Worm (Caenorhabditis elegans) whole organism, L2 larva: Measurements from ENCODE around the gene F44D12.16.
A peak's percentile ranks its signal among the peaks of the same experiment; 100 is the strongest.

ENCODE experiments used
- C34F6.9 ChIP-seq: fragments of 150-350 bp; optimal IDR thresholded peaks from 2 replicates; lab custom pipeline; 2014; ENCODE audit warnings: missing biosample characterization, missing genetic modification characterization
- R02D3.7 ChIP-seq: fragments of 150-350 bp; optimal IDR thresholded peaks from 2 replicates; lab custom pipeline; 2014; ENCODE audit warnings: missing biosample characterization, missing genetic modification characterization
- Y55F3AM.14 ChIP-seq: fragments of 200-800 bp; sonication (Bioruptor generic); optimal IDR thresholded peaks from 2 replicates; lab custom pipeline; 2018; ENCODE audit warnings: mild to moderate bottlenecking, missing genetic modification characterization, missing compliant biosample characterization
- ZK546.5 ChIP-seq: sonication (generic microtip); optimal IDR thresholded peaks from 2 replicates; lab custom pipeline; 2017; ENCODE audit warnings: missing biosample characterization, missing genetic modification characterization
- alr-1 ChIP-seq: fragments of 150-350 bp; optimal IDR thresholded peaks from 2 replicates; lab custom pipeline; 2014; ENCODE audit warnings: missing biosample characterization, missing genetic modification characterization
- aly-2 ChIP-seq: fragments of 150-350 bp; optimal IDR thresholded peaks from 2 replicates; lab custom pipeline; 2014; ENCODE audit warnings: missing biosample characterization, missing genetic modification characterization
- ama-1 ChIP-seq: fragments of 150-350 bp; optimal IDR thresholded peaks from 2 replicates; lab custom pipeline; 2018; ENCODE audit warnings: inconsistent platforms
- ceh-16 ChIP-seq: fragments of 150-350 bp; optimal IDR thresholded peaks from 2 replicates; lab custom pipeline; 2014; ENCODE audit warnings: missing biosample characterization, missing genetic modification characterization
- ceh-82 ChIP-seq: fragments of 150-350 bp; optimal IDR thresholded peaks from 2 replicates; lab custom pipeline; 2014; ENCODE audit warnings: missing biosample characterization, missing genetic modification characterization
- crh-2 ChIP-seq: sonication (generic microtip); optimal IDR thresholded peaks from 2 replicates; lab custom pipeline; 2017; ENCODE audit warnings: missing biosample characterization, missing genetic modification characterization
- egl-27 ChIP-seq: sonication (generic microtip); optimal IDR thresholded peaks from 3 replicates; lab custom pipeline; 2017; ENCODE audit warnings: missing biosample characterization, missing genetic modification reagents, missing genetic modification characterization
- elt-1 ChIP-seq: fragments of 150-350 bp; optimal IDR thresholded peaks from 2 replicates; lab custom pipeline; 2014; ENCODE audit warnings: missing biosample characterization, missing genetic modification characterization
- elt-3 ChIP-seq: sonication (generic microtip); optimal IDR thresholded peaks from 2 replicates; lab custom pipeline; 2017; ENCODE audit warnings: missing biosample characterization, missing genetic modification characterization
- fos-1 ChIP-seq: fragments of 150-350 bp; optimal IDR thresholded peaks from 2 replicates; lab custom pipeline; 2014; ENCODE audit warnings: missing biosample characterization, missing genetic modification characterization
- gmeb-1 ChIP-seq: fragments of 150-350 bp; optimal IDR thresholded peaks from 2 replicates; lab custom pipeline; 2014; ENCODE audit warnings: missing biosample characterization, missing genetic modification characterization
- lin-11 ChIP-seq: fragments of 150-350 bp; sonication (generic microtip); optimal IDR thresholded peaks from 2 replicates; lab custom pipeline; 2014; ENCODE audit warnings: missing biosample characterization, missing genetic modification characterization, inconsistent platforms, mixed read lengths
- lin-39 ChIP-seq: fragments of 150-350 bp; optimal IDR thresholded peaks from 2 replicates; lab custom pipeline; 2014; ENCODE audit warnings: missing biosample characterization, missing genetic modification reagents, missing genetic modification characterization
- lsy-2 ChIP-seq, 2 experiments: fragments of 150-350 bp in 1 of 2; sonication (generic microtip) in 1 of 2; optimal IDR thresholded peaks; 2 replicates each; lab custom pipeline; 2014 to 2017; ENCODE audit warnings: missing biosample characterization in 2 of 2, missing genetic modification characterization in 2 of 2
- mab-5 ChIP-seq: fragments of 150-350 bp; optimal IDR thresholded peaks from 2 replicates; lab custom pipeline; 2014; ENCODE audit warnings: missing biosample characterization, missing genetic modification characterization
- mbf-1 ChIP-seq: sonication (generic microtip); optimal IDR thresholded peaks from 2 replicates; lab custom pipeline; 2017; ENCODE audit warnings: missing biosample characterization, missing genetic modification characterization
- mdl-1 ChIP-seq, 2 experiments: fragments of 150-350 bp in 1 of 2; sonication (generic microtip) in 1 of 2; optimal IDR thresholded peaks; 2 replicates each; lab custom pipeline; 2017; ENCODE audit warnings: missing biosample characterization in 2 of 2, missing genetic modification characterization in 2 of 2
- nhr-11 ChIP-seq: fragments of 150-350 bp; optimal IDR thresholded peaks from 2 replicates; lab custom pipeline; 2014; ENCODE audit warnings: missing biosample characterization, missing genetic modification characterization
- nhr-12 ChIP-seq: fragments of 150-350 bp; optimal IDR thresholded peaks from 2 replicates; lab custom pipeline; 2014; ENCODE audit warnings: missing biosample characterization, missing genetic modification characterization
- nhr-23 ChIP-seq: fragments of 150-350 bp; optimal IDR thresholded peaks from 2 replicates; lab custom pipeline; 2014; ENCODE audit warnings: missing biosample characterization, missing genetic modification reagents, missing genetic modification characterization
- nhr-237 ChIP-seq: fragments of 150-350 bp; optimal IDR thresholded peaks from 2 replicates; lab custom pipeline; 2014; ENCODE audit warnings: missing biosample characterization, missing genetic modification characterization
- nhr-25 ChIP-seq: fragments of 150-350 bp; sonication (generic microtip); optimal IDR thresholded peaks from 3 replicates; lab custom pipeline; 2014; ENCODE audit warnings: missing biosample characterization, missing genetic modification characterization
- nhr-6 ChIP-seq: fragments of 150-350 bp; optimal IDR thresholded peaks from 2 replicates; lab custom pipeline; 2014; ENCODE audit warnings: missing biosample characterization, missing genetic modification characterization
- nhr-77 ChIP-seq: fragments of 150-350 bp; optimal IDR thresholded peaks from 2 replicates; lab custom pipeline; 2014; ENCODE audit warnings: missing biosample characterization, missing genetic modification characterization
- peb-1 ChIP-seq: fragments of 150-350 bp; optimal IDR thresholded peaks from 2 replicates; lab custom pipeline; 2014; ENCODE audit warnings: missing biosample characterization, missing genetic modification characterization
- sem-4 ChIP-seq: fragments of 150-350 bp; optimal IDR thresholded peaks from 2 replicates; lab custom pipeline; 2014; ENCODE audit warnings: missing biosample characterization, missing genetic modification reagents, missing genetic modification characterization
- skn-1 ChIP-seq: sonication (generic microtip); optimal IDR thresholded peaks from 2 replicates; lab custom pipeline; 2017; ENCODE audit warnings: missing biosample characterization, missing genetic modification characterization
- sma-3 ChIP-seq: sonication (generic microtip); optimal IDR thresholded peaks from 2 replicates; lab custom pipeline; 2016; ENCODE audit warnings: missing genetic modification reagents, missing genetic modification characterization, missing compliant biosample characterization
- snpc-4 ChIP-seq: fragments of 150-350 bp; optimal IDR thresholded peaks from 2 replicates; lab custom pipeline; 2014; ENCODE audit warnings: missing biosample characterization, missing genetic modification characterization
- unc-55 ChIP-seq: fragments of 150-350 bp; sonication (generic microtip); optimal IDR thresholded peaks from 3 replicates; lab custom pipeline; 2014; ENCODE audit warnings: missing biosample characterization, missing genetic modification reagents, missing genetic modification characterization
- unc-62 ChIP-seq: fragments of 150-350 bp; optimal IDR thresholded peaks from 2 replicates; lab custom pipeline; 2014; ENCODE audit warnings: missing biosample characterization, missing genetic modification reagents, missing genetic modification characterization
- zag-1 ChIP-seq: fragments of 150-350 bp; optimal IDR thresholded peaks from 2 replicates; lab custom pipeline; 2014; ENCODE audit warnings: missing biosample characterization, missing genetic modification characterization
- ztf-1 ChIP-seq: fragments of 200-800 bp; sonication (Bioruptor generic); conservative IDR thresholded peaks from 2 replicates; pipeline ENCODE4 v1.3.6; 2022; ENCODE audit warnings: missing genetic modification characterization, missing compliant biosample characterization
- ztf-11 ChIP-seq: sonication (generic microtip); optimal IDR thresholded peaks from 2 replicates; lab custom pipeline; 2017; ENCODE audit warnings: missing biosample characterization, missing genetic modification characterization

F44D12.16 gene

DNA sequence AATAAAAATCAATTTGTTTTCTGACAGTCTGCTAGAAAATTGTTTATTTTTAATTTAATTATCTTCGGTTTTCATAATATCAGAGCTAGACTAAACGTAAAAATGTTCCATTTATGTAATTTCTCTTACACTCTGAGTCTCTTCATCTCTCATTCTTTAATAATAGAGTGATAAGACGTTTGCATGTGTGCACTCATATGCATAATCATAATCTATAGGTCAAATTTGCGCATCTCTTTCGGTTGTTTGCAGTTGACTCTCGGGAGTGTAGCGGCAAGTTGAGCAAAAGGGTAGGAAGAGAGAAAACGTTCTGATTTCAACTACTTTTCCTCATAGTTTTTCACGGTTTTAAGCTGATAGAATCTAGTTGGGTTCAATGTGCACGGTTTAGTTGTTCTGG lies 37.6 kb downstream of the F44D12.16 start:
- TF ChIP-seq fos-1 (tag; lab: Kevin White, UChicago) (peak; percentile 61), mdl-1 (tag; optimal IDR thresholded peaks at IDR 0.05; lab: Kevin White, UChicago) (no peak)

DNA sequence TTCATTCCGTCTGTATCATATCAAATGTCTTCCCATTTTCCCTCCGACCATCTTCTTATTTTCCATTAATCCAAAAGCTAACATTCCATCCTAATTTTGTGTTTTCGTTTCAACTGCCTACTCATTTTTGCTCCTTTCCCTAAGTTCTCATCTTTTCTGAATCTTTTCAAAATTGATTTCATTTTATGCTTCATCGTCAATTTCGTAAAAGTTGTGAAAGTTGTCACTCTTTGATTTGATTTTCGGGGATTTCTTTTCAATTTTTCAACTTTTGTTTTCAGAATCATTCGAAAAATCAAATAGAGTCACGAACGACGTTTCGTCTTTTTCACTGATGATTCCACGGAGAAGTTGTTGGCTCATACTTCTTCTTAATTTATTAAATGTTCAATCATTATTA lies 38.7 kb downstream of the F44D12.16 start, which contains the start of gene cwn-2:
Gene cwn-2, plus strand, starts transcription at position 276 of the 400 bp plus-strand sequence.
- TF ChIP-seq sem-4 (tag; lab: Kevin White, UChicago) = no peak
- no peak for TF ChIP-seq ztf-1 (GFP tag; lab: Robert Waterston, UW)
- TF ChIP-seq mdl-1 (tag; optimal IDR thresholded peaks at IDR 0.05; lab: Kevin White, UChicago) = no peak
- no peak for TF ChIP-seq ceh-82 (tag; lab: Kevin White, UChicago)
- TF ChIP-seq nhr-12 = no peak
- TF ChIP-seq zag-1 (tag; lab: Kevin White, UChicago) = no peak
- TF ChIP-seq nhr-77 (tag; lab: Kevin White, UChicago) = no peak
- TF ChIP-seq unc-62 (GFP tag; lab: Kevin White, UChicago) = no peak
- TF ChIP-seq ztf-11 (tag; lab: Kevin White, UChicago) = no peak
- TF ChIP-seq nhr-237 (tag; lab: Kevin White, UChicago) = no peak
- no peak for TF ChIP-seq sma-3
- TF ChIP-seq unc-55 (GFP tag; lab: Kevin White, UChicago) = no peak
- no peak for TF ChIP-seq crh-2 (tag; lab: Kevin White, UChicago)
- no peak for TF ChIP-seq R02D3.7 (tag; lab: Kevin White, UChicago)
- no peak for TF ChIP-seq C34F6.9 (tag; lab: Kevin White, UChicago)
- no peak for TF ChIP-seq egl-27 (tag; lab: Kevin White, UChicago)
- TF ChIP-seq lin-11 = no peak
- no peak for TF ChIP-seq mbf-1 (tag; lab: Kevin White, UChicago)
- TF ChIP-seq gmeb-1 (tag; lab: Kevin White, UChicago) = no peak
- no peak for TF ChIP-seq mab-5
- TF ChIP-seq, all 48 proteins: peak for 0

DNA sequence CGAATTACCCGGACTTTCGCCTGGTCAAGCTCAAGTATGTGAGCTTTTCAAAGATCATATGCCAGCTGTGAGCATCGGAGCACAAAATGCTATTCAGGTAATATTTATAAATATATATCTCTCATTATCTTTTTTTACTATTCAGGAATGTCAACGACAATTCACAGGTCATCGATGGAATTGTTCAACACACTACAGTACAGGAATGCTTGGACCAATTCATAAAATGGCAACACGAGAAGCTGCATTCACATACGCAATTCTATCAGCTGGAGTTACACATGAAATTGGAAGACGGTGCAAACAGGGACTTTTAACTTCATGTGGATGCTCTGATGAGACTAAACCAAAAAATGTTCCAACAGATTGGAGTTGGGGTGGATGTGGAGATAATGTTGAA lies 39.4 kb downstream of the F44D12.16 start:
- TF ChIP-seq ZK546.5 (no peak), nhr-23 (tag; lab: Kevin White, UChicago) (no peak), mab-5 (no peak), nhr-12 (no peak), mdl-1 (tag; optimal IDR thresholded peaks at IDR 0.05; lab: Kevin White, UChicago) (no peak), ztf-11 (tag; lab: Kevin White, UChicago) (no peak), snpc-4 (tag; lab: Kevin White, UChicago) (no peak), alr-1 (no peak), ceh-82 (tag; lab: Kevin White, UChicago) (no peak)

DNA sequence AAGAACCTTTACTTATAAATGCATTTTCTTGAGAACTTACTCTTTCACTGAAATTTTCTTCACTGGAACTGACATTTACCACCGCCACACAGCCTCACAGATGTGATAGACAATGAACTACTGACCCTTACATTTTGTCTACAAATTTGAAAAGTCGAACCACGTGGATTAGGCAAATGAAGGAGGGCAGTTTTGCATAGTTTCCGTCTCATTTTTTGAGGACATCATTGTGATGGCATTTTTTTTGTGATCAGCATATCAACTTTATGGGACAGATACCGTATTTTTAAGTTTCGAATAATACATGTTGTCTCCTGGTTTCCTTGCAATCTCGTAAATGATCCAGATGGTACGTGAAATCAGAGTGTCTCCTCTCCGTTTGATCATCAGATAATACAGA lies 43.6 kb downstream of the F44D12.16 start, which contains the start of gene W01B6.3:
Gene W01B6.3, minus strand, starts transcription at position 101 of the 400 bp plus-strand sequence.
- no peak for TF ChIP-seq ceh-82 (tag; lab: Kevin White, UChicago)
- TF ChIP-seq lsy-2 (tag; optimal IDR thresholded peaks at IDR 0.05; lab: Kevin White, UChicago) = no peak
- no peak for TF ChIP-seq fos-1 (tag; lab: Kevin White, UChicago)
- no peak for TF ChIP-seq nhr-237 (tag; lab: Kevin White, UChicago)
- no peak for TF ChIP-seq elt-3 (tag; lab: Kevin White, UChicago)
- no peak for TF ChIP-seq egl-27 (tag; lab: Kevin White, UChicago)
- TF ChIP-seq ceh-16 = no peak
- TF ChIP-seq ama-1 (lab: Kevin White, UChicago) = no peak
- no peak for TF ChIP-seq lin-39 (tag; lab: Kevin White, UChicago)
- TF ChIP-seq aly-2 (tag; lab: Kevin White, UChicago) = no peak
- no peak for TF ChIP-seq nhr-25 (tag; lab: Kevin White, UChicago)
- TF ChIP-seq peb-1 (tag; lab: Kevin White, UChicago) = no peak
- no peak for TF ChIP-seq ZK546.5
- no peak for TF ChIP-seq C34F6.9 (tag; lab: Kevin White, UChicago)
- no peak for TF ChIP-seq nhr-11 (tag; lab: Kevin White, UChicago)
- no peak for TF ChIP-seq gmeb-1 (tag; lab: Kevin White, UChicago)
- TF ChIP-seq nhr-6 (tag; lab: Kevin White, UChicago) = no peak
- no peak for TF ChIP-seq nhr-12
- no peak for TF ChIP-seq unc-62 (GFP tag; lab: Kevin White, UChicago)

DNA sequence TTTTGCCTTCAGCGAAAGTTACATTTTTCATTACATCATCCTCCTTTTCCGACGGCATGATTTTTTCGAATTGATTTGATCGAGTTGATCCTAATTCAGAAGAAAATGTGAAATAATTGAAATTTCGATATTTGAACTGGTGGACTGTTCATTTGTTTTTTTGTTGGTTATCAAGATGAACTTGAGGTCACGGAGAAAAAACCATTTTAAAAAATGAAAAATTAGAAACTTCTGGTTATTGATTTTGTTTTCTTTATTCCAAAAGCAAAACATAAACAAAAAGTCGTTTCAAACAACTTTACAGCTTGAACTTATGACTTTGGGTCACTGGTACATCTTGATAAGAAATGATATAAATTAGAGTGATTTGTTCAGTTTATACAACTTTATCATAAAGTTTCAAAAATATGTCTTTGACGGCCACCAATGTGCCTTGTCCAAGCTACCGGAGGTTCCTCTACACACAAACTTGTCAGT lies 46.2 kb downstream of the F44D12.16 start, which contains the start of the genes ttbk-4 and W01B6.4:
Gene ttbk-4, minus strand, starts transcription at position 101 of the 477 bp plus-strand sequence.
Gene W01B6.4, plus strand, starts transcription at position 427 of the 477 bp plus-strand sequence.
- TF ChIP-seq nhr-237 (tag; lab: Kevin White, UChicago) (no peak), elt-1 (no peak), nhr-12 (no peak), Y55F3AM.14 (GFP tag; lab: Kevin White, UChicago) (no peak), gmeb-1 (tag; lab: Kevin White, UChicago) (no peak), nhr-25 (tag; lab: Kevin White, UChicago) (no peak), aly-2 (tag; lab: Kevin White, UChicago) (no peak), R02D3.7 (tag; lab: Kevin White, UChicago) (no peak), skn-1 (no peak), crh-2 (tag; lab: Kevin White, UChicago) (no peak), egl-27 (tag; lab: Kevin White, UChicago) (no peak), nhr-77 (tag; lab: Kevin White, UChicago) (no peak), nhr-6 (tag; lab: Kevin White, UChicago) (no peak), nhr-23 (tag; lab: Kevin White, UChicago) (no peak), lin-11 (no peak)
